Worm (Caenorhabditis elegans): Measurements from ENCODE around the gene lipl-3.

The lipl-3 gene

ce11 chrV:539040-539510 lies 15.1 kb upstream of the lipl-3 start, which contains the start of gene nhr-155:
TSS of gene nhr-155 (plus strand) at chrV:539460.
- no peak for TF ChIP-seq bed-3 (GFP tag; optimal IDR thresholded peaks at IDR 0.05)
- peak; percentile 77 for TF ChIP-seq elt-1 (tag; optimal IDR thresholded peaks at IDR 0.05; ENCODE audit: borderline replicate concordance, insufficient read depth)

DNA sequence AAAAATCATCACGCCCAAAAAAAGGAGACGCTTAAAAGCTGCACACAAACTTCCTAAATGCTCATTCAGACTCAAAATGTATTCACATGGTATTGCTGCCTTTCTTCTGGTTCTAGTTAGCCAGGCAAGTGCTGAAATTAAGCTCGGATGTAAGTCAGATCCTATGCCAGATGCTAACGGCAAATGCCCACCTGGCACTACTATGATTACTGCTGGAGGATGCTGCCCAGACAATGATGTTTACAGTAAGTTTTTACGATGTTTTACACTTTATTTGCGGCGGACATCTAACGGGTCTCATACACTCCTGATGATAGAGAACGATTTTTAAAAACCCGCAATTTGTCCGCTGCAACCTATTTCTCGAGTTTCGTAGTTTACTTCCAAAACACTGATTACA lies 12.6 kb upstream of the lipl-3 start, which contains the start of gene C14C6.5:
C14C6.5 (plus strand) TSS at position 58 of the 400 bp plus-strand sequence.
- TF ChIP-seq ztf-11 (tag; optimal IDR thresholded peaks at IDR 0.05) (no peak), unc-39 (tag; optimal IDR thresholded peaks at IDR 0.05) (no peak), sem-2 (GFP tag; optimal IDR thresholded peaks at IDR 0.05) (no peak), nhr-2 (tag; optimal IDR thresholded peaks at IDR 0.05) (no peak), mep-1 (tag; optimal IDR thresholded peaks at IDR 0.05) (no peak), ceh-43 (GFP tag; optimal IDR thresholded peaks at IDR 0.05) (no peak), lin-13 (tag; optimal IDR thresholded peaks at IDR 0.05) (no peak), ham-2 (GFP tag; optimal IDR thresholded peaks at IDR 0.05) (no peak), sptf-1 (tag; optimal IDR thresholded peaks at IDR 0.05) (no peak)

- no peak for TF ChIP-seq nhr-12 (tag; optimal IDR thresholded peaks at IDR 0.05)
- TF ChIP-seq elt-1 (tag; optimal IDR thresholded peaks at IDR 0.05; ENCODE audit: borderline replicate concordance, insufficient read depth): peak; percentile 3
Measured at ce11 chrV:534176-534575, 10.2 kb upstream of the lipl-3 start, which contains the start of gene nhr-132. TSS of gene nhr-132 (plus strand) at chrV:534446.

DNA sequence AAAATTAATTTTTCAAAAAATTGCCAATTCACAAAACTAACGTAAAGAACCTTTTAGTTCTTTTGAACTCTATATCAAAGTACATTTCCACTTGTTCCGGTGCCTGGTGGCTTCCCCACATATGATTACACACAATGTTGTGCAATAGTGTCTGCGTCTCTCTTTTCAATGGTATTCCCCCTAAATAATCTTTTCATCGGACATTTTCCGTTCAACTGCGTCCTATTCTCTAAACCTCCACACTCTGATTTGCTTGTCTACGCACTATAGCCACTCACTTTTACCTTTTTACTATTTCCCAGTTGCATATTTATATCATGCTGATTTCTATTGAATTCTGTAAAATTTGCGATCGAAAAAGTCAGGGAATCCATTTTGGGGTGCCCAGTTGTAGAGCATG lies 8.0 kb upstream of the lipl-3 start, which contains the start of gene nhr-58:
nhr-58 (plus strand) TSS at position 214 of the 400 bp plus-strand sequence.
- no peak for TF ChIP-seq zip-8 (tag; optimal IDR thresholded peaks at IDR 0.05)
- TF ChIP-seq blmp-1 (tag; optimal IDR thresholded peaks at IDR 0.05): no peak
- peak; percentile 61 for TF ChIP-seq ces-1 (GFP tag; optimal IDR thresholded peaks at IDR 0.05)
- no peak for TF ChIP-seq nhr-12 (tag; optimal IDR thresholded peaks at IDR 0.05)
- no peak for TF ChIP-seq flh-1 (GFP tag; optimal IDR thresholded peaks at IDR 0.05)
- peak; percentile 27 for TF ChIP-seq unc-120 (tag; optimal IDR thresholded peaks at IDR 0.05; ENCODE audit: poor library complexity, severe bottlenecking)
- TF ChIP-seq elt-1 (tag; optimal IDR thresholded peaks at IDR 0.05; ENCODE audit: borderline replicate concordance, insufficient read depth): peak; percentile 54
- no peak for TF ChIP-seq nhr-237 (tag; optimal IDR thresholded peaks at IDR 0.05)
- TF ChIP-seq mep-1 (tag; optimal IDR thresholded peaks at IDR 0.05): no peak
- peak; percentile 2 for TF ChIP-seq mls-2 (tag; optimal IDR thresholded peaks at IDR 0.05)
- TF ChIP-seq pha-4 (tag; optimal IDR thresholded peaks at IDR 0.05): peak; percentile 17
- TF ChIP-seq ham-2 (GFP tag; optimal IDR thresholded peaks at IDR 0.05): peak; percentile 59
- TF ChIP-seq snpc-4 (tag; optimal IDR thresholded peaks at IDR 0.05): no peak
- TF ChIP-seq M03D4.4 (tag; optimal IDR thresholded peaks at IDR 0.05): no peak
- TF ChIP-seq cnd-1 (tag; optimal IDR thresholded peaks at IDR 0.05): no peak
- TF ChIP-seq elt-3 (tag; optimal IDR thresholded peaks at IDR 0.05): peak; percentile 83

DNA sequence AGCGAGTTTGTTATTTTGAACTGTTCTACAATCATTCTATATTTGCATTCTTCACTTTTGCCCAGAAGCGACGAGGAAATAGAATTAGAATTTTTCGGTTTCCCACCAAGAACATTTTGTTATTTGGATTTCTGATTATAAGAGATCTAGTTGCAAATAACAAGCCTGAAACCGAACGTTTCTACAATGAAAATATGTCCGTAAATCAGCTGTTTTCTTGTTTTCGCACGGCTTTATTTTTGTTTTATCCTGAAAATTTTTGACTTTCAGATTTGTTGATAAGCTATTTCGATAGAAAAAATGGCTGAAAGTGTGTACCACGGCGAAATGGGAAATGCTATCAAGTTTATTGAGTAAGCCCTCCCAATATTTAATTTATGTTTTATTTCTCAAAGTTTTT lies 3.6 kb upstream of the lipl-3 start, which contains the start of gene srw-108:
srw-108 (plus strand) TSS at position 301 of the 400 bp plus-strand sequence.
- TF ChIP-seq mls-2 (tag; optimal IDR thresholded peaks at IDR 0.05) (no peak), nhr-12 (tag; optimal IDR thresholded peaks at IDR 0.05) (no peak), ham-2 (GFP tag; optimal IDR thresholded peaks at IDR 0.05) (no peak), unc-39 (tag; optimal IDR thresholded peaks at IDR 0.05) (no peak), M03D4.4 (tag; optimal IDR thresholded peaks at IDR 0.05) (no peak), cnd-1 (tag; optimal IDR thresholded peaks at IDR 0.05) (no peak), unc-62 (GFP tag; optimal IDR thresholded peaks at IDR 0.05) (no peak), elt-1 (tag; optimal IDR thresholded peaks at IDR 0.05; ENCODE audit: borderline replicate concordance, insufficient read depth) (no peak), snpc-4 (tag; optimal IDR thresholded peaks at IDR 0.05) (no peak), drap-1 (GFP tag; optimal IDR thresholded peaks at IDR 0.05) (no peak), hlh-1 (tag; optimal IDR thresholded peaks at IDR 0.05) (no peak), ceh-43 (GFP tag; optimal IDR thresholded peaks at IDR 0.05) (no peak), mab-5 (tag; optimal IDR thresholded peaks at IDR 0.05) (no peak), mep-1 (tag; optimal IDR thresholded peaks at IDR 0.05) (no peak), lin-13 (tag; optimal IDR thresholded peaks at IDR 0.05) (no peak), nhr-237 (tag; optimal IDR thresholded peaks at IDR 0.05) (no peak), lsy-2 (tag; optimal IDR thresholded peaks at IDR 0.05) (no peak), ces-1 (GFP tag; optimal IDR thresholded peaks at IDR 0.05) (no peak)

DNA sequence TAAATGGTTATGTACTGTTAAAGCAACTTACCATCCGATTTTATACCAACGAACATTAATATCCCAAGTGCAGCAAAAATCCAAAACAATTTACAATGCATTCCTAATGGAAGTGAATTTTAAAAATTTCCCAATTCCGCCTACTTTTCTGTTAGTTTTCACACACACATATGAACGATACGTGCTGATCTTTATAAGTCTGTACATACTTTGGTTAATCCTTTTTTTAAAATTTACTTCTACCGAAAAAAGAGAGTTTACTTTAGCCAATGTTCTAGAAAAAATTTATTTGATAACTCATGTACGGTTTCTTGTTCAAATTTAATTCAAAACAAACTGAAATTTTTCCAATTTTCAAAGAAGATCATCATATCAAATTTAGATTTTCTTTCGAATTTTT lies 1.0 kb upstream of the lipl-3 start, which contains the start of gene R11G11.16:
R11G11.16 (minus strand) TSS at position 101 of the 400 bp plus-strand sequence.
- TF ChIP-seq ces-1 (GFP tag; optimal IDR thresholded peaks at IDR 0.05): no peak
- no peak for TF ChIP-seq zip-8 (tag; optimal IDR thresholded peaks at IDR 0.05)
- TF ChIP-seq nhr-237 (tag; optimal IDR thresholded peaks at IDR 0.05): no peak
- TF ChIP-seq nhr-76 (tag; optimal IDR thresholded peaks at IDR 0.05): no peak
- TF ChIP-seq bed-3 (GFP tag; optimal IDR thresholded peaks at IDR 0.05): no peak
- no peak for TF ChIP-seq elt-1 (tag; optimal IDR thresholded peaks at IDR 0.05; ENCODE audit: borderline replicate concordance, insufficient read depth)
- TF ChIP-seq hlh-1 (tag; optimal IDR thresholded peaks at IDR 0.05): no peak
- no peak for TF ChIP-seq mep-1 (tag; optimal IDR thresholded peaks at IDR 0.05)
- no peak for TF ChIP-seq elt-3 (tag; optimal IDR thresholded peaks at IDR 0.05)
- TF ChIP-seq lsy-2 (tag; optimal IDR thresholded peaks at IDR 0.05): no peak
- no peak for TF ChIP-seq nhr-28 (tag; optimal IDR thresholded peaks at IDR 0.05)
- TF ChIP-seq unc-62 (GFP tag; optimal IDR thresholded peaks at IDR 0.05): no peak
- no peak for TF ChIP-seq unc-120 (tag; optimal IDR thresholded peaks at IDR 0.05; ENCODE audit: poor library complexity, severe bottlenecking)
- no peak for TF ChIP-seq ceh-83 (GFP tag; optimal IDR thresholded peaks at IDR 0.05)
- no peak for TF ChIP-seq sptf-1 (tag; optimal IDR thresholded peaks at IDR 0.05)
- no peak for TF ChIP-seq ham-2 (GFP tag; optimal IDR thresholded peaks at IDR 0.05)
- TF ChIP-seq cnd-1 (tag; optimal IDR thresholded peaks at IDR 0.05): no peak
- no peak for TF ChIP-seq ceh-39 (tag; optimal IDR thresholded peaks at IDR 0.05)

Data from whole organism, mixed stage, embryonic.